Fruit fly (Drosophila melanogaster) whole organism, embryonic: ENCODE measurements around the gene Cdk1.

Experiments used
- B-H2 ChIP-seq: fragments of 200-800 bp; sonication (Bioruptor generic); optimal IDR thresholded peaks from 2 replicates; lab custom pipeline; 2018; ENCODE audit warnings: missing biosample characterization, mild to moderate bottlenecking, missing genetic modification characterization
- CG10209 ChIP-seq: fragments of 200-800 bp; sonication (Bioruptor generic); optimal IDR thresholded peaks from 3 replicates; lab custom pipeline; 2017; ENCODE audit warnings: missing biosample characterization, mild to moderate bottlenecking, missing genetic modification characterization, missing genetic modification reagents
- CG10979 ChIP-seq: fragments of 200-800 bp; sonication (Bioruptor generic); optimal IDR thresholded peaks from 2 replicates; lab custom pipeline; 2018; ENCODE audit warnings: missing biosample characterization, mild to moderate bottlenecking, missing genetic modification characterization, moderate library complexity
- CG11695 ChIP-seq: fragments of 200-800 bp; sonication (Bioruptor generic); IDR thresholded peaks from 3 replicates; pipeline ENCODE4 v1.3.6; 2022; ENCODE audit warnings: missing biosample characterization, missing genetic modification characterization
- CG13287 ChIP-seq: fragments of 200-800 bp; sonication (Bioruptor generic); IDR thresholded peaks from 2 replicates; pipeline ENCODE4 v1.3.6; 2022; ENCODE audit warnings: missing biosample characterization, missing genetic modification characterization; ENCODE audit not compliant: partially characterized antibody
- CG17186 ChIP-seq: fragments of 200-800 bp; sonication (Bioruptor generic); optimal IDR thresholded peaks from 3 replicates; lab custom pipeline; 2017; ENCODE audit warnings: missing biosample characterization, missing genetic modification reagents, missing genetic modification characterization
- CG17829 ChIP-seq: fragments of 200-800 bp; optimal IDR thresholded peaks from 2 replicates; lab custom pipeline; 2019; ENCODE audit warnings: missing biosample characterization, mild to moderate bottlenecking, missing genetic modification characterization, moderate library complexity
- CG1792 ChIP-seq: fragments of 200-800 bp; sonication (Bioruptor generic); optimal IDR thresholded peaks from 2 replicates; lab custom pipeline; 2016; ENCODE audit warnings: missing biosample characterization, missing genetic modification characterization
- CG2129 ChIP-seq: fragments of 200-800 bp; sonication (Bioruptor generic); IDR thresholded peaks from 2 replicates; pipeline ENCODE4 v1.3.6; 2022; ENCODE audit warnings: missing biosample characterization, missing genetic modification characterization; ENCODE audit not compliant: partially characterized antibody
- CG3163 ChIP-seq: fragments of 200-800 bp; sonication (Bioruptor generic); optimal IDR thresholded peaks from 3 replicates; lab custom pipeline; 2016; ENCODE audit warnings: missing biosample characterization, missing genetic modification characterization
- CG32772 ChIP-seq: fragments of 200-800 bp; sonication (Bioruptor generic); IDR thresholded peaks from 2 replicates; pipeline ENCODE4 v1.3.6; 2022; ENCODE audit warnings: missing biosample characterization, missing genetic modification characterization
- CG6654 ChIP-seq: fragments of 200-800 bp; sonication (Bioruptor generic); optimal IDR thresholded peaks from 2 replicates; lab custom pipeline; 2017; ENCODE audit warnings: missing biosample characterization, mild to moderate bottlenecking, missing genetic modification characterization
- CG8359 ChIP-seq: fragments of 200-800 bp; sonication (Bioruptor generic); optimal IDR thresholded peaks from 2 replicates; lab custom pipeline; 2017; ENCODE audit warnings: missing biosample characterization, mild to moderate bottlenecking, missing genetic modification characterization, borderline replicate concordance
- CG9727 ChIP-seq: fragments of 200-800 bp; sonication (Bioruptor generic); optimal IDR thresholded peaks from 3 replicates; lab custom pipeline; 2017; ENCODE audit warnings: missing biosample characterization, mild to moderate bottlenecking, missing genetic modification characterization
- CTCF ChIP-seq: fragments of 200-800 bp; sonication (Bioruptor generic); optimal IDR thresholded peaks from 2 replicates; lab custom pipeline; 2017; ENCODE audit warnings: missing biosample characterization, mild to moderate bottlenecking, missing genetic modification characterization, moderate library complexity
- D19A ChIP-seq: fragments of 200-800 bp; optimal IDR thresholded peaks from 3 replicates; lab custom pipeline; 2019; ENCODE audit warnings: missing biosample characterization, mild to moderate bottlenecking, missing genetic modification characterization, moderate library complexity
- D19B ChIP-seq: fragments of 200-800 bp; sonication (Bioruptor generic); optimal IDR thresholded peaks from 2 replicates; lab custom pipeline; 2017; ENCODE audit warnings: missing biosample characterization, mild to moderate bottlenecking, missing genetic modification characterization
- ERR ChIP-seq: fragments of 200-800 bp; sonication (Bioruptor generic); optimal IDR thresholded peaks from 2 replicates; lab custom pipeline; 2016; ENCODE audit warnings: missing biosample characterization, missing genetic modification characterization
- Eip74EF ChIP-seq, 2 experiments: fragments of 200-800 bp in 1 of 2; fragments of >200 bp in 1 of 2; sonication (Bioruptor generic) in 1 of 2; optimal IDR thresholded peaks; 2 replicates each; lab custom pipeline; 2017 to 2019; ENCODE audit warnings: missing biosample characterization in 2 of 2, missing genetic modification characterization in 2 of 2, mild to moderate bottlenecking in 1 of 2, moderate library complexity in 1 of 2
- Fer2 ChIP-seq: fragments of 200-800 bp; sonication (Bioruptor generic); optimal IDR thresholded peaks from 2 replicates; lab custom pipeline; 2018; ENCODE audit warnings: missing biosample characterization, mild to moderate bottlenecking, missing genetic modification characterization, moderate library complexity
- Hsf ChIP-seq: fragments of 200-800 bp; sonication (Bioruptor generic); optimal IDR thresholded peaks from 3 replicates; lab custom pipeline; 2016; ENCODE audit warnings: missing biosample characterization, missing genetic modification characterization
- Kr ChIP-seq: fragments of 200-800 bp; sonication (Bioruptor generic); optimal IDR thresholded peaks from 2 replicates; lab custom pipeline; 2017; ENCODE audit warnings: missing biosample characterization, mild to moderate bottlenecking, missing genetic modification characterization
- NC2β ChIP-seq: fragments of 200-800 bp; sonication (Bioruptor generic); optimal IDR thresholded peaks from 2 replicates; lab custom pipeline; 2016; ENCODE audit warnings: missing biosample characterization, missing genetic modification characterization
- Nf-YC ChIP-seq: fragments of 200-800 bp; optimal IDR thresholded peaks from 3 replicates; lab custom pipeline; 2019; ENCODE audit warnings: missing biosample characterization, mild to moderate bottlenecking, missing genetic modification characterization, moderate library complexity
- Poxn ChIP-seq: fragments of 200-800 bp; sonication (Bioruptor generic); IDR thresholded peaks from 2 replicates; pipeline ENCODE4 v1.3.6; 2022; ENCODE audit warnings: missing biosample characterization, missing genetic modification characterization
- Sox100B ChIP-seq: fragments of 200-800 bp; sonication (Bioruptor generic); optimal IDR thresholded peaks from 3 replicates; lab custom pipeline; 2018; ENCODE audit warnings: missing biosample characterization, mild to moderate bottlenecking, missing genetic modification characterization
- ato ChIP-seq: fragments of 200-800 bp; sonication (Bioruptor generic); IDR thresholded peaks from 2 replicates; pipeline ENCODE4 v1.3.6; 2022; ENCODE audit warnings: missing biosample characterization, missing genetic modification characterization; ENCODE audit not compliant: partially characterized antibody
- btn ChIP-seq: fragments of 200-800 bp; sonication (Bioruptor generic); optimal IDR thresholded peaks from 2 replicates; lab custom pipeline; 2016; ENCODE audit warnings: missing biosample characterization, missing genetic modification characterization
- crc ChIP-seq: fragments of 200-800 bp; sonication (Bioruptor generic); optimal IDR thresholded peaks from 2 replicates; lab custom pipeline; 2016; ENCODE audit warnings: missing biosample characterization, missing genetic modification characterization
- croc ChIP-seq: fragments of 200-800 bp; sonication (Bioruptor generic); conservative IDR thresholded peaks from 3 replicates; pipeline ENCODE4 v1.3.6; 2022; ENCODE audit warnings: missing biosample characterization, missing genetic modification characterization
- crol ChIP-seq: fragments of 200-800 bp; sonication (Bioruptor generic); IDR thresholded peaks from 2 replicates; pipeline ENCODE4 v1.3.6; 2022; ENCODE audit warnings: missing biosample characterization, missing genetic modification characterization
- cwo ChIP-seq: fragments of 200-800 bp; sonication (Bioruptor generic); optimal IDR thresholded peaks from 3 replicates; lab custom pipeline; 2017; ENCODE audit warnings: missing biosample characterization, missing genetic modification characterization, mild to moderate bottlenecking, moderate library complexity, missing genetic modification reagents
- emc ChIP-seq: fragments of 200-800 bp; sonication (Bioruptor generic); optimal IDR thresholded peaks from 2 replicates; lab custom pipeline; 2016; ENCODE audit warnings: missing biosample characterization, missing genetic modification characterization
- esg ChIP-seq: fragments of 200-800 bp; sonication (Bioruptor generic); conservative IDR thresholded peaks from 2 replicates; pipeline ENCODE4 v1.3.6; 2022; ENCODE audit warnings: missing biosample characterization, missing genetic modification characterization
- gcm2 ChIP-seq: fragments of 200-800 bp; sonication (Bioruptor generic); optimal IDR thresholded peaks from 2 replicates; lab custom pipeline; 2016; ENCODE audit warnings: missing biosample characterization, missing genetic modification characterization
- gt ChIP-seq: fragments of 200-800 bp; sonication (Bioruptor generic); IDR thresholded peaks from 2 replicates; pipeline ENCODE4 v1.3.6; 2022; ENCODE audit warnings: missing biosample characterization, missing genetic modification characterization
- hbn ChIP-seq: fragments of 200-800 bp; sonication (Bioruptor generic); IDR thresholded peaks from 2 replicates; pipeline ENCODE4 v1.3.6; 2022; ENCODE audit warnings: missing biosample characterization, missing genetic modification characterization; ENCODE audit not compliant: partially characterized antibody
- ind ChIP-seq: fragments of 200-800 bp; sonication (Bioruptor generic); optimal IDR thresholded peaks from 3 replicates; lab custom pipeline; 2016; ENCODE audit warnings: missing biosample characterization, missing genetic modification characterization
- lola ChIP-seq, 3 experiments: fragments of >200 bp in 2 of 3; fragments of 200-800 bp in 1 of 3; sonication (Bioruptor generic) in 1 of 3; optimal IDR thresholded peaks; 2 replicates each; lab custom pipeline; 2017 to 2019; ENCODE audit warnings: missing biosample characterization in 3 of 3, missing genetic modification characterization in 3 of 3, mild to moderate bottlenecking in 1 of 3, moderate library complexity in 1 of 3
- mirr ChIP-seq: fragments of 200-800 bp; sonication (Bioruptor generic); optimal IDR thresholded peaks from 3 replicates; lab custom pipeline; 2018; ENCODE audit warnings: missing biosample characterization, mild to moderate bottlenecking, missing genetic modification characterization
- mld ChIP-seq: fragments of 200-800 bp; sonication (Bioruptor generic); IDR thresholded peaks from 3 replicates; pipeline ENCODE4 v1.3.6; 2022; ENCODE audit warnings: missing biosample characterization, missing genetic modification characterization; ENCODE audit not compliant: partially characterized antibody
- nom ChIP-seq: fragments of 200-800 bp; sonication (Bioruptor generic); optimal IDR thresholded peaks from 2 replicates; lab custom pipeline; 2017; ENCODE audit warnings: missing biosample characterization, missing genetic modification characterization, mild to moderate bottlenecking, moderate library complexity, missing genetic modification reagents
- pzg ChIP-seq: fragments of 200-800 bp; sonication (Bioruptor generic); optimal IDR thresholded peaks from 3 replicates; lab custom pipeline; 2018; ENCODE audit warnings: missing biosample characterization, mild to moderate bottlenecking, missing genetic modification characterization, moderate library complexity
- scrt ChIP-seq: fragments of 200-800 bp; sonication (Bioruptor generic); optimal IDR thresholded peaks from 2 replicates; lab custom pipeline; 2018; ENCODE audit warnings: missing biosample characterization, mild to moderate bottlenecking, missing genetic modification characterization, moderate library complexity
- sima ChIP-seq: fragments of 200-800 bp; sonication (Bioruptor generic); optimal IDR thresholded peaks from 2 replicates; lab custom pipeline; 2016; ENCODE audit warnings: missing biosample characterization, missing genetic modification characterization
- slbo ChIP-seq: fragments of 200-800 bp; sonication (Bioruptor generic); IDR thresholded peaks from 2 replicates; pipeline ENCODE4 v1.3.6; 2022; ENCODE audit warnings: missing biosample characterization, missing genetic modification characterization
- sob ChIP-seq: fragments of 200-800 bp; sonication (Bioruptor generic); IDR thresholded peaks from 2 replicates; pipeline ENCODE4 v1.3.6; 2022; ENCODE audit warnings: missing biosample characterization, missing genetic modification characterization
- sug ChIP-seq: fragments of 200-800 bp; optimal IDR thresholded peaks from 2 replicates; lab custom pipeline; 2019; ENCODE audit warnings: missing biosample characterization, mild to moderate bottlenecking, missing genetic modification characterization, moderate library complexity
- tx ChIP-seq: fragments of 200-800 bp; sonication (Bioruptor generic); optimal IDR thresholded peaks from 2 replicates; lab custom pipeline; 2016; ENCODE audit warnings: missing biosample characterization, missing genetic modification characterization
- wek ChIP-seq: fragments of 200-800 bp; sonication (Bioruptor generic); optimal IDR thresholded peaks from 3 replicates; lab custom pipeline; 2018; ENCODE audit warnings: missing biosample characterization, mild to moderate bottlenecking, missing genetic modification characterization, moderate library complexity

Gene Cdk1

DNA sequence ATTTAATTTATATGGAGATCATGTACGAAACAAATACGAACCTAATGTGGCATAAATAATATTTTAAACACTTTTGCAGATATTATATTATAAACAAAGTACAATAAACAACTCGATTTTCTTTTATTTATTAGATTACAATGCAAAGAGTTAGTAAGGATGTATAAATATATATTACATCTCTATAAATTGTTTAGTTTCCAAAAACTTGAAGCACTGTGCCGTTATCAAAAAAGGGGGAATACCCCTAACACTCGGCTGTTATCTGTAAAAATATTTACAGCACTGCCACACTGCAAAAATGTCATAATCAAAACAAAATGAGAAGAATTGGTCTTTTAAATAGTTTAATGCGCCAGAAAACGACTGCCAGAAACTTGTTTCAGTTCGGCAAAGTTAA, 42.5 kb upstream of the Cdk1 start, which contains the start of gene CG5188 (continued):
- TF ChIP-seq CG11695 (GFP tag; lab: Robert Waterston, UW) (peak; percentile 66; the same call in 2 of the 3 replicates), CG9727 (GFP tag; lab: Kevin White, UChicago) (peak; percentile 16), Sox100B (GFP tag; lab: Kevin White, UChicago) (peak; percentile 53), scrt (GFP tag; lab: Kevin White, UChicago) (no peak), Poxn (no peak), pzg (GFP tag; lab: Kevin White, UChicago) (peak; percentile 40), CG3163 (no peak), Kr (GFP tag; lab: Kevin White, UChicago) (no peak), CG32772 (GFP tag; lab: Robert Waterston, UW) (no peak), CG8359 (GFP tag; lab: Kevin White, UChicago) (no peak), CG1792 (GFP tag; lab: Kevin White, UChicago) (no peak), btn (GFP tag; lab: Kevin White, UChicago) (no peak), CG10209 (GFP tag; lab: Kevin White, UChicago) (no peak), gcm2 (GFP tag; lab: Kevin White, UChicago) (no peak), CTCF (no peak), wek (GFP tag; lab: Kevin White, UChicago) (peak; percentile 98), ind (GFP tag; lab: Kevin White, UChicago) (peak; percentile 33), ato (GFP tag; lab: Robert Waterston, UW) (peak; percentile 53; the same call in 1 of the 2 replicates), Hsf (GFP tag; lab: Kevin White, UChicago) (peak; percentile 27), mirr (GFP tag; lab: Kevin White, UChicago) (no peak), croc (GFP tag; lab: Robert Waterston, UW) (no peak), Fer2 (tag; lab: Kevin White, UChicago) (no peak), tx (GFP tag; lab: Kevin White, UChicago) (no peak), CG6654 (GFP tag; lab: Kevin White, UChicago) (no peak), esg (GFP tag; lab: Robert Waterston, UW) (no peak), mld (GFP tag; lab: Robert Waterston, UW) (no peak), sob (GFP tag; lab: Robert Waterston, UW) (peak; percentile 31; the same call in 1 of the 2 replicates), CG17186 (GFP tag; lab: Kevin White, UChicago) (no peak), CG13287 (GFP tag; lab: Robert Waterston, UW) (peak; percentile 62; the same call in 1 of the 2 replicates), lola (GFP tag; optimal IDR thresholded peaks at IDR 0.05; lab: Kevin White, UChicago) (peak in 1 of 3 experiments; percentile 37), sug (peak; percentile 35), hbn (GFP tag; lab: Robert Waterston, UW) (no peak), Nf-YC (tag; lab: Kevin White, UChicago) (peak; percentile 45), gt (no peak), nom (GFP tag; lab: Kevin White, UChicago) (peak; percentile 49), NC2β (GFP tag; lab: Kevin White, UChicago) (peak; percentile 17), D19B (GFP tag; lab: Kevin White, UChicago) (no peak), crc (no peak), crol (no peak), CG17829 (tag; lab: Kevin White, UChicago) (peak; percentile 68), cwo (GFP tag; lab: Kevin White, UChicago) (peak; percentile 27), emc (GFP tag; lab: Kevin White, UChicago) (no peak), ERR (no peak), CG10979 (tag; lab: Kevin White, UChicago) (peak; percentile 52), Eip74EF (GFP tag; optimal IDR thresholded peaks at IDR 0.05; lab: Kevin White, UChicago) (peak in 1 of 2 experiments; percentile 29), CG2129 (GFP tag; lab: Robert Waterston, UW) (no peak), sima (GFP tag; lab: Kevin White, UChicago) (no peak), slbo (GFP tag; lab: Robert Waterston, UW) (peak; percentile 67), D19A (tag; lab: Kevin White, UChicago) (no peak), B-H2 (GFP tag; lab: Kevin White, UChicago) (peak; percentile 1)
